Worm (Caenorhabditis elegans): Measurements from ENCODE around the gene arrd-28.

Gene arrd-28

DNA sequence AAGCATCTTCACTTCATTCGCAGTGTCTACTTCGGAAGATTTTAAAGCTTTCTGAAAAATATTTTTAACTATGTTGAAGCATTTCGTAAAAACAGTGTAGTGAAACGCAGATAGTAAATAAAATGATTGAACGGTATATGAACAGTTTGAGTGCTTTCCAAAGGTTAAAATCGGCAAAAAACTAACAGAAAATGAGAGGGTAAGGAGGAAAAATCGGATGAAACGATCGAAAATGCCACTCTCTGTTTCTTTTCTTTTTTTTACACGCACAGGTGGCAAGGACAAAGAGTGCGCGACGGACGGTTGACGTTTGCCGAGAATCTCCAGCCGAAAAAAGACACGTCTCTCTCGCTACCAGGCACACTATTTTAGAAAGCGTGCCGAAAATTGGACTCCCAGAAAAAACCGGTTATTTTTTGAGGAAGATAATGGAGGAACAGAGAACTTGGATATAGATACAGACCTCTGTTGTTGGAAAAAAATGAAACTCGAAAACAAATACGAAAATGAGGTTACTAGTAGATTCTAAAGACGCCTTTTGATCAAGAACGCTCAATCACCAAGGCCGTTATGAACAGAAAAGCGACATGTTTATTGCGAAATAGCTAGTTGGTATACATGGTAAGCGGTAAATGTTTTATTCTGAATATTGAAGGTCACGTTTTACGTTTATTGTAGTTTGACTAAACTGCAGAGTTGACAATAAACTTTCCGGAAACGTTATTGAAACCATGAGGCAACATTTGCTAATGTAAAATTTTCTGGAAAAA lies 10.7 kb downstream of the arrd-28 start, which contains the start of gene myrf-2:
Gene myrf-2 (minus strand): TSS at position 51 of the 770 bp plus-strand sequence.
- TF ChIP-seq mab-5 (tag; optimal IDR thresholded peaks at IDR 0.05): no peak

DNA sequence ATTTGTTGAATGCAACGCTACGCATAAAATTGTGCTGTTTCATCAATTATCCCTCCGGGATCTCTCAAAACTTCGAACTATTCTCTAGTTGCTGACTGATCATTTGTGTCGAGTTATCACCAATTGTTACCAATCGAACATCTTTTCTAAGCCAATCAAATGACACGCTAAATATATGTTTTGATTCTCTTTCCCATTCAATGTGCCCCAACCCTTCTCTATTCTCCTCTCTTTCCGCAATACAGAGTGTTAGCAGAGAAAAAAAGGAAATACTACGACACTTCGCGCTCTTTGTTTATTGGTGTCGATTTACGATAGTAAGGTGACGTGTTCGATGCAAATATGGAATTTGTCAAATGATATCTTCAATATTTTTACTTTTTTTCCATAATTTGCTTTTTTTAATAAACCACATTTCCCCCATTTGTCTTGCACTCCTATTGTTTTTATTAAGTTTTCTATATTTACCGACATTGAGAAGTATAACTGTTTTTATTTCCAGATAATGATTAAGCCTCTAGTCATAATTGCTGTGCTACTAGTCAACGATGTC lies 13.5 kb downstream of the arrd-28 start, which contains the start of gene nucb-1:
Gene nucb-1 (plus strand): TSS at position 503 of the 553 bp plus-strand sequence.
- TF ChIP-seq nhr-28 (tag; optimal IDR thresholded peaks at IDR 0.05): no peak
- TF ChIP-seq bed-3 (GFP tag; optimal IDR thresholded peaks at IDR 0.05): no peak
- no peak for TF ChIP-seq sem-2 (GFP tag; optimal IDR thresholded peaks at IDR 0.05)
- no peak for TF ChIP-seq M03D4.4 (tag; optimal IDR thresholded peaks at IDR 0.05)
- peak; percentile 46 for TF ChIP-seq mep-1 (tag; optimal IDR thresholded peaks at IDR 0.05)
- TF ChIP-seq ces-1 (GFP tag; optimal IDR thresholded peaks at IDR 0.05): peak; percentile 58
- TF ChIP-seq mls-2 (tag; optimal IDR thresholded peaks at IDR 0.05): no peak
- peak; percentile 47 for TF ChIP-seq lsy-2 (tag; optimal IDR thresholded peaks at IDR 0.05)
- TF ChIP-seq blmp-1 (tag; optimal IDR thresholded peaks at IDR 0.05): no peak
- peak; percentile 68 for TF ChIP-seq ceh-39 (tag; optimal IDR thresholded peaks at IDR 0.05)
- no peak for TF ChIP-seq nhr-76 (tag; optimal IDR thresholded peaks at IDR 0.05)
- TF ChIP-seq nhr-2 (tag; optimal IDR thresholded peaks at IDR 0.05): no peak
- peak; percentile 43 for TF ChIP-seq pha-4 (tag; optimal IDR thresholded peaks at IDR 0.05)
- TF ChIP-seq hlh-1 (tag; optimal IDR thresholded peaks at IDR 0.05): peak; percentile 52
- peak; percentile 69 for TF ChIP-seq unc-120 (tag; optimal IDR thresholded peaks at IDR 0.05; ENCODE audit: poor library complexity, severe bottlenecking)
- no peak for TF ChIP-seq ztf-11 (tag; optimal IDR thresholded peaks at IDR 0.05)
- TF ChIP-seq nhr-237 (tag; optimal IDR thresholded peaks at IDR 0.05): peak; percentile 70
- TF ChIP-seq drap-1 (GFP tag; optimal IDR thresholded peaks at IDR 0.05): peak; percentile 4
- peak; percentile 75 for TF ChIP-seq unc-62 (GFP tag; optimal IDR thresholded peaks at IDR 0.05)
- TF ChIP-seq unc-39 (tag; optimal IDR thresholded peaks at IDR 0.05): peak; percentile 5

DNA sequence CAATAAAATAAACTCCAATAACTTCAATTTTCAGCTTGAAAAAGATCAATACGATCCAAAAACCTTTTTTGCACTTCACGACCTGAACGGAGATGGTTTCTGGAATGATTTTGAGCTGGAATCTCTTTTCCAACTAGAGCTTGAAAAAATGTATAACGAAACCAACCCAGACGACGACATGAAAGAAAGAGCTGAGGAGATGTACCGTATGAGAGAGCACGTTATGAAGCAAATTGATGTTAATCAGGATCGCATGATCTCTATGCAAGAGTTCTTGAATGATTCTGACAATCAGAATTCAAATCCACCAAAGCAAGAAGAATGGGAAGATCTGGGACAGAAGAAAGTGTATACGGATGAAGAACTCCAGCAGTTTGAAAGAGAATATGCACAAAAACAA lies 15.4 kb downstream of the arrd-28 start:
- TF ChIP-seq ceh-83 (GFP tag; optimal IDR thresholded peaks at IDR 0.05) (no peak), elt-3 (tag; optimal IDR thresholded peaks at IDR 0.05) (no peak), tbx-8 (GFP tag; optimal IDR thresholded peaks at IDR 0.05) (no peak)

ce11 chrX:10203501-10203900 lies 19.7 kb downstream of the arrd-28 start:
- TF ChIP-seq drap-1 (GFP tag; optimal IDR thresholded peaks at IDR 0.05) (no peak), zip-8 (tag; optimal IDR thresholded peaks at IDR 0.05) (peak; percentile 80)

ce11 chrX:10204313-10205063 lies 20.7 kb downstream of the arrd-28 start:
- peak; percentile 57 for TF ChIP-seq cnd-1 (tag; optimal IDR thresholded peaks at IDR 0.05)
- peak; percentile 72 for TF ChIP-seq lsy-2 (tag; optimal IDR thresholded peaks at IDR 0.05)
- peak; percentile 58 for TF ChIP-seq ceh-39 (tag; optimal IDR thresholded peaks at IDR 0.05)
- TF ChIP-seq sptf-1 (tag; optimal IDR thresholded peaks at IDR 0.05): peak; percentile 21
- TF ChIP-seq mab-5 (tag; optimal IDR thresholded peaks at IDR 0.05): no peak
- no peak for TF ChIP-seq ceh-83 (GFP tag; optimal IDR thresholded peaks at IDR 0.05)
- TF ChIP-seq mls-2 (tag; optimal IDR thresholded peaks at IDR 0.05): peak; percentile 21
- peak; percentile 0 for TF ChIP-seq mep-1 (tag; optimal IDR thresholded peaks at IDR 0.05)
- TF ChIP-seq nhr-2 (tag; optimal IDR thresholded peaks at IDR 0.05): peak; percentile 70
- TF ChIP-seq elt-3 (tag; optimal IDR thresholded peaks at IDR 0.05): no peak
- TF ChIP-seq zip-8 (tag; optimal IDR thresholded peaks at IDR 0.05): peak; percentile 94
- TF ChIP-seq ham-2 (GFP tag; optimal IDR thresholded peaks at IDR 0.05): peak; percentile 40
- peak; percentile 24 for TF ChIP-seq ztf-11 (tag; optimal IDR thresholded peaks at IDR 0.05)
- no peak for TF ChIP-seq drap-1 (GFP tag; optimal IDR thresholded peaks at IDR 0.05)
- no peak for TF ChIP-seq unc-39 (tag; optimal IDR thresholded peaks at IDR 0.05)
- peak; percentile 85 for TF ChIP-seq unc-62 (GFP tag; optimal IDR thresholded peaks at IDR 0.05)
- TF ChIP-seq lin-13 (tag; optimal IDR thresholded peaks at IDR 0.05): no peak
- peak; percentile 53 for TF ChIP-seq blmp-1 (tag; optimal IDR thresholded peaks at IDR 0.05)

All from whole organism, mixed stage, embryonic.